Worm (Caenorhabditis elegans): Measurements from ENCODE around the gene F09A5.3.

ce11 chrX:13147105-13147504 lies 5.7 kb downstream of the F09A5.3 start:
- no peak for TF ChIP-seq cog-1 (tag; optimal IDR thresholded peaks at IDR 0.05)
- TF ChIP-seq ztf-23 (GFP tag; IDR thresholded peaks at IDR 0.05) = no peak
- TF ChIP-seq med-1 (GFP tag; optimal IDR thresholded peaks at IDR 0.05; ENCODE audit: insufficient read depth) = no peak
- no peak for TF ChIP-seq T22C8.4 (GFP tag; IDR thresholded peaks at IDR 0.05)
- TF ChIP-seq flt-1 (GFP tag; IDR thresholded peaks at IDR 0.05) = no peak

Measured in whole organism, midembryonic.